Worm (Caenorhabditis elegans) whole organism, L1 larva: ENCODE measurements around the gene M163.21.

Source experiments
- ama-1 ChIP-seq: fragments of 150-350 bp; optimal IDR thresholded peaks from 2 replicates; lab custom pipeline; 2014
- blmp-1 ChIP-seq: fragments of 150-350 bp; optimal IDR thresholded peaks from 2 replicates; lab custom pipeline; 2014; ENCODE audit warnings: missing biosample characterization, missing genetic modification characterization
- ceh-82 ChIP-seq, 3 experiments: fragments of 150-350 bp in 1 of 3; sonication (generic microtip) in 2 of 3; optimal IDR thresholded peaks; 2 replicates each; lab custom pipeline; 2014 to 2017; ENCODE audit warnings: missing biosample characterization in 3 of 3, missing genetic modification characterization in 3 of 3
- elt-3 ChIP-seq, 6 experiments: fragments of 150-350 bp in 1 of 6; sonication (generic microtip); optimal IDR thresholded peaks; 2 replicates each; lab custom pipeline; 2017 to 2018; ENCODE audit warnings: missing biosample characterization in 6 of 6, missing genetic modification characterization in 6 of 6, inconsistent platforms in 1 of 6
- fos-1 ChIP-seq: fragments of 150-350 bp; optimal IDR thresholded peaks from 2 replicates; lab custom pipeline; 2014; ENCODE audit warnings: missing biosample characterization, missing genetic modification characterization
- hpl-2 ChIP-seq: fragments of 150-350 bp; optimal IDR thresholded peaks from 2 replicates; lab custom pipeline; 2014; ENCODE audit warnings: missing biosample characterization, missing genetic modification reagents, missing genetic modification characterization
- lin-13 ChIP-seq: fragments of 150-350 bp; optimal IDR thresholded peaks from 2 replicates; lab custom pipeline; 2014; ENCODE audit warnings: missing biosample characterization, missing genetic modification reagents, missing genetic modification characterization
- nhr-11 ChIP-seq: fragments of 150-350 bp; optimal IDR thresholded peaks from 2 replicates; lab custom pipeline; 2014; ENCODE audit warnings: missing biosample characterization, missing genetic modification characterization
- nhr-76 ChIP-seq: sonication (generic microtip); optimal IDR thresholded peaks from 2 replicates; lab custom pipeline; 2017; ENCODE audit warnings: missing biosample characterization, missing genetic modification characterization
- nhr-85 ChIP-seq: sonication (generic microtip); peaks from one replicate; lab custom pipeline; 2016; ENCODE audit warnings: missing genetic modification characterization, inconsistent platforms, missing compliant biosample characterization
- pqm-1 ChIP-seq: sonication (generic microtip); optimal IDR thresholded peaks from 3 replicates; lab custom pipeline; 2017; ENCODE audit warnings: missing biosample characterization, missing genetic modification characterization
- zag-1 ChIP-seq: fragments of 150-350 bp; optimal IDR thresholded peaks from 2 replicates; lab custom pipeline; 2014; ENCODE audit warnings: missing biosample characterization, missing genetic modification characterization
- ztf-11 ChIP-seq, 2 experiments: sonication (generic microtip); optimal IDR thresholded peaks; 2 replicates each; lab custom pipeline; 2016 to 2017; ENCODE audit warnings: missing genetic modification characterization in 2 of 2, missing biosample characterization in 1 of 2, missing compliant biosample characterization in 1 of 2

DNA sequence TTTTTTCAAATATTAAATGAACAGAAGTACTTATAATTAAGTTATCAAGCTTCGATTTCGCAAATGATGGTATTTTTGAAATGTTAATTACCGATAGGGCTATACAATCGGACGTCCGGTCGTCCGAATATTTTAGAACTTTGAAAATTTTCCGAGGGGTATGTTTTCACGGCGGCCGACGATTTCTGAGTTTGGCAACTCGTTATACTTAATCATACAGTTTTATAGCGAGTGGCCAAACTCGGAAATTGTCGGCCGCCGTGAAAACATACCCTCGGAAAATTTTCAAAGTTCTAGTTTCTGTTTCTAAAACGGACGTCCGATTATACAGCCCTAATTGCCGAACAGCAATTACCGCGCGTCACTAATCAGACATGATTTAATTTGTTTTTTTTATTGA, 42.4 kb upstream of the M163.21 start:
- TF ChIP-seq ama-1 (lab: Kevin White, UChicago) (no peak), pqm-1 (tag; lab: Kevin White, UChicago) (no peak), elt-3 (tag; optimal IDR thresholded peaks at IDR 0.05; lab: Kevin White, UChicago) (no peak), ztf-11 (tag; optimal IDR thresholded peaks at IDR 0.05; lab: Kevin White, UChicago) (no peak), zag-1 (tag; lab: Kevin White, UChicago) (no peak), nhr-76 (tag; lab: Kevin White, UChicago) (no peak), blmp-1 (no peak), hpl-2 (no peak), lin-13 (GFP tag; lab: Kevin White, UChicago) (no peak), nhr-85 (tag; lab: Kevin White, UChicago) (no peak), nhr-11 (no peak), ceh-82 (tag; optimal IDR thresholded peaks at IDR 0.05; lab: Kevin White, UChicago) (no peak), fos-1 (no peak)
